Worm (Caenorhabditis elegans) whole organism, L4 larva: ENCODE results near the gene F10D2.8.

Experiments used
- D1046.2 ChIP-seq: fragments of 200-800 bp; sonication (Bioruptor generic); IDR thresholded peaks from 2 replicates; pipeline ENCODE4 v1.3.6; 2022; ENCODE audit warnings: missing genetic modification characterization, missing compliant biosample characterization
- F37D6.2 ChIP-seq: sonication (generic microtip); optimal IDR thresholded peaks from 2 replicates; lab custom pipeline; 2016; ENCODE audit warnings: mild to moderate bottlenecking, missing genetic modification characterization, missing compliant biosample characterization
- T20F7.1 ChIP-seq: fragments of 200-800 bp; sonication (Bioruptor generic); optimal IDR thresholded peaks from 2 replicates; lab custom pipeline; 2018; ENCODE audit warnings: mild to moderate bottlenecking, missing genetic modification characterization, missing compliant biosample characterization
- Y48G9A.11 ChIP-seq: fragments of 200-800 bp; sonication (Bioruptor generic); IDR thresholded peaks from 2 replicates; pipeline ENCODE4 v1.3.6; 2022; ENCODE audit warnings: missing genetic modification reagents, missing genetic modification characterization, missing compliant biosample characterization
- ZK337.2 ChIP-seq: fragments of 200-800 bp; sonication (Bioruptor generic); IDR thresholded peaks from 2 replicates; pipeline ENCODE4 v1.3.6; 2022; ENCODE audit warnings: missing genetic modification reagents, missing genetic modification characterization, missing compliant biosample characterization
- ZK546.5 ChIP-seq, 2 experiments: sonication (generic microtip); optimal IDR thresholded peaks; 2 replicates each; lab custom pipeline; 2017; ENCODE audit warnings: missing biosample characterization in 2 of 2, missing genetic modification characterization in 2 of 2
- aha-1 ChIP-seq: fragments of 150-350 bp; peaks from one replicate; lab custom pipeline; 2014; ENCODE audit warnings: missing biosample characterization, missing genetic modification characterization
- ceh-20 ChIP-seq: fragments of 200-800 bp; sonication (Bioruptor generic); IDR thresholded peaks from 2 replicates; pipeline ENCODE4 v1.3.6; 2022; ENCODE audit warnings: missing genetic modification reagents, missing genetic modification characterization, missing compliant biosample characterization
- ceh-32 ChIP-seq: sonication (generic microtip); optimal IDR thresholded peaks from 2 replicates; lab custom pipeline; 2016; ENCODE audit warnings: mild to moderate bottlenecking, missing genetic modification characterization, missing compliant biosample characterization; ENCODE audit not compliant: poor library complexity
- ceh-62 ChIP-seq: sonication (generic microtip); optimal IDR thresholded peaks from 2 replicates; lab custom pipeline; 2017; ENCODE audit warnings: missing biosample characterization, missing genetic modification characterization
- ctbp-1 ChIP-seq: fragments of 200-800 bp; sonication (Bioruptor generic); IDR thresholded peaks from 2 replicates; pipeline ENCODE4 v1.3.6; 2022; ENCODE audit warnings: missing genetic modification reagents, missing genetic modification characterization, missing compliant biosample characterization
- daf-12 ChIP-seq: fragments of 150-350 bp; optimal IDR thresholded peaks from 2 replicates; lab custom pipeline; 2014; ENCODE audit warnings: missing biosample characterization, missing genetic modification reagents, missing genetic modification characterization
- dmd-6 ChIP-seq: fragments of 200-800 bp; sonication (Bioruptor generic); IDR thresholded peaks from 2 replicates; pipeline ENCODE4 v1.3.6; 2022; ENCODE audit warnings: missing genetic modification reagents, missing genetic modification characterization, missing compliant biosample characterization
- dmd-8 ChIP-seq: fragments of 200-800 bp; sonication (Bioruptor generic); IDR thresholded peaks from 2 replicates; pipeline ENCODE4 v1.3.6; 2022; ENCODE audit warnings: missing genetic modification characterization, missing compliant biosample characterization
- dmd-9 ChIP-seq: fragments of 200-800 bp; sonication (Bioruptor generic); IDR thresholded peaks from 2 replicates; pipeline ENCODE4 v1.3.6; 2022; ENCODE audit warnings: missing genetic modification reagents, missing genetic modification characterization, missing compliant biosample characterization
- dve-1 ChIP-seq: sonication (generic microtip); optimal IDR thresholded peaks from 2 replicates; lab custom pipeline; 2017; ENCODE audit warnings: antibody characterized with exemption, mild to moderate bottlenecking, missing genetic modification characterization, missing compliant biosample characterization; ENCODE audit not compliant: insufficient read depth
- hlh-30 ChIP-seq: sonication (generic microtip); optimal IDR thresholded peaks from 2 replicates; lab custom pipeline; 2017; ENCODE audit warnings: antibody characterized with exemption, mild to moderate bottlenecking, missing genetic modification characterization, missing compliant biosample characterization; ENCODE audit not compliant: insufficient read depth
- lim-7 ChIP-seq: fragments of 200-800 bp; sonication (Bioruptor generic); IDR thresholded peaks from 2 replicates; pipeline ENCODE4 v1.3.6; 2022; ENCODE audit warnings: missing genetic modification characterization, missing compliant biosample characterization
- lin-1 ChIP-seq: fragments of 200-800 bp; sonication (Bioruptor generic); IDR thresholded peaks from 2 replicates; pipeline ENCODE4 v1.3.6; 2022; ENCODE audit warnings: missing genetic modification reagents, missing genetic modification characterization, missing compliant biosample characterization
- mdt-29 ChIP-seq: fragments of 200-800 bp; sonication (Bioruptor generic); IDR thresholded peaks from 2 replicates; pipeline ENCODE4 v1.3.6; 2022; ENCODE audit warnings: missing genetic modification reagents, missing genetic modification characterization, missing compliant biosample characterization
- mep-1 ChIP-seq: fragments of 150-350 bp; sonication (generic microtip); optimal IDR thresholded peaks from 3 replicates; lab custom pipeline; 2014; ENCODE audit warnings: missing biosample characterization, missing genetic modification characterization
- mxl-2 ChIP-seq: fragments of 200-800 bp; sonication (Bioruptor generic); conservative IDR thresholded peaks from 2 replicates; pipeline ENCODE4 v1.3.6; 2022; ENCODE audit warnings: missing genetic modification reagents, missing genetic modification characterization, missing compliant biosample characterization
- mxl-3 ChIP-seq: fragments of 200-800 bp; sonication (Bioruptor generic); optimal IDR thresholded peaks from 2 replicates; lab custom pipeline; 2018; ENCODE audit warnings: mild to moderate bottlenecking, missing genetic modification characterization, missing compliant biosample characterization
- nhr-111 ChIP-seq: fragments of 200-800 bp; sonication (Bioruptor generic); optimal IDR thresholded peaks from 2 replicates; lab custom pipeline; 2018; ENCODE audit warnings: mild to moderate bottlenecking, missing genetic modification characterization, missing compliant biosample characterization
- nhr-237 ChIP-seq: sonication (generic microtip); optimal IDR thresholded peaks from 2 replicates; lab custom pipeline; 2017; ENCODE audit warnings: missing biosample characterization, missing genetic modification characterization
- nhr-28 ChIP-seq: fragments of 150-350 bp; optimal IDR thresholded peaks from 2 replicates; lab custom pipeline; 2014; ENCODE audit warnings: missing biosample characterization, missing genetic modification characterization
- nhr-42 ChIP-seq: fragments of 200-800 bp; sonication (Bioruptor generic); IDR thresholded peaks from 2 replicates; pipeline ENCODE4 v1.3.6; 2022; ENCODE audit warnings: missing genetic modification characterization, missing compliant biosample characterization
- nhr-6 ChIP-seq: fragments of 150-350 bp; optimal IDR thresholded peaks from 2 replicates; lab custom pipeline; 2014; ENCODE audit warnings: missing biosample characterization, missing genetic modification characterization
- pha-4 ChIP-seq, 2 experiments: fragments of 150-350 bp in 1 of 2; fragments of 200-800 bp in 1 of 2; sonication (Bioruptor generic) in 1 of 2; IDR thresholded peaks in 1 of 2; optimal IDR thresholded peaks in 1 of 2; 2 replicates each; pipeline versions ENCODE4 v1.3.6 to Lab custom; 2014 to 2022; ENCODE audit warnings: missing genetic modification characterization in 2 of 2, missing genetic modification reagents in 2 of 2, missing biosample characterization in 1 of 2, missing compliant biosample characterization in 1 of 2
- saeg-2 ChIP-seq: fragments of 200-800 bp; sonication (Bioruptor generic); IDR thresholded peaks from 2 replicates; pipeline ENCODE4 v1.3.6; 2022; ENCODE audit warnings: missing genetic modification reagents, missing genetic modification characterization, missing compliant biosample characterization
- set-16 ChIP-seq: fragments of 200-800 bp; sonication (Bioruptor generic); IDR thresholded peaks from 2 replicates; pipeline ENCODE4 v1.3.6; 2022; ENCODE audit warnings: missing genetic modification reagents, missing genetic modification characterization, missing compliant biosample characterization
- spr-1 ChIP-seq: sonication (generic microtip); optimal IDR thresholded peaks from 2 replicates; lab custom pipeline; 2016; ENCODE audit warnings: mild to moderate bottlenecking, missing genetic modification characterization, missing compliant biosample characterization
- spr-3 ChIP-seq: fragments of 200-800 bp; sonication (Bioruptor generic); optimal IDR thresholded peaks from 2 replicates; lab custom pipeline; 2018; ENCODE audit warnings: mild to moderate bottlenecking, missing genetic modification characterization, missing compliant biosample characterization
- unc-130 ChIP-seq: sonication (generic microtip); optimal IDR thresholded peaks from 2 replicates; lab custom pipeline; 2016; ENCODE audit warnings: missing genetic modification reagents, missing genetic modification characterization, missing compliant biosample characterization
- unc-39 ChIP-seq: sonication (generic microtip); optimal IDR thresholded peaks from 2 replicates; lab custom pipeline; 2017; ENCODE audit warnings: missing biosample characterization, missing genetic modification characterization
- ztf-11 ChIP-seq: fragments of 150-350 bp; optimal IDR thresholded peaks from 2 replicates; lab custom pipeline; 2014; ENCODE audit warnings: missing biosample characterization, missing genetic modification characterization
- ztf-7 ChIP-seq: fragments of 150-350 bp; optimal IDR thresholded peaks from 2 replicates; lab custom pipeline; 2014; ENCODE audit warnings: missing biosample characterization, missing genetic modification characterization

F10D2.8 gene

ce11 chrV:7157089-7157488, 6.6 kb upstream of the F10D2.8 start, which contains the start of gene ugt-39 (continued):
- TF ChIP-seq F37D6.2 (tag; lab: Kevin White, UChicago) (no peak), lin-1 (GFP tag; lab: Robert Waterston, UW) (no peak), saeg-2 (GFP tag; lab: Robert Waterston, UW) (no peak), nhr-28 (tag; lab: Kevin White, UChicago) (peak; percentile 87), ceh-20 (no peak), spr-1 (tag; lab: Kevin White, UChicago) (no peak), pha-4 (GFP tag; IDR thresholded peaks at IDR 0.05; lab: Robert Waterston, UW) (no peak), pha-4 (tag; optimal IDR thresholded peaks at IDR 0.05; lab: Kevin White, UChicago) (no peak), mxl-3 (GFP tag; lab: Kevin White, UChicago) (no peak), daf-12 (tag; lab: Kevin White, UChicago) (no peak), ztf-11 (no peak), dmd-6 (GFP tag; lab: Robert Waterston, UW) (peak; percentile 70), ctbp-1 (no peak), aha-1 (tag; lab: Kevin White, UChicago) (no peak), nhr-237 (tag; lab: Kevin White, UChicago) (no peak), T20F7.1 (GFP tag; lab: Kevin White, UChicago) (no peak)

- no peak for TF ChIP-seq nhr-6 (tag; lab: Kevin White, UChicago)
- TF ChIP-seq aha-1 (tag; lab: Kevin White, UChicago): peak; percentile 68
- TF ChIP-seq, all 104 proteins: peak for 1
These were observed 5.6 kb upstream of the F10D2.8 start, which contains the start of gene F10D2.10 for ce11 chrV:7156079-7156478. Gene F10D2.10, minus strand, starts transcription at chrV:7156179.

ce11 chrV:7153046-7153445, 2.5 kb upstream of the F10D2.8 start, which contains the start of gene fat-7:
Gene fat-7, minus strand, starts transcription at chrV:7153146.
- no peak for TF ChIP-seq nhr-42
- TF ChIP-seq lin-1 (GFP tag; lab: Robert Waterston, UW): no peak
- TF ChIP-seq Y48G9A.11 (GFP tag; lab: Robert Waterston, UW): no peak
- TF ChIP-seq ZK546.5 (tag; optimal IDR thresholded peaks at IDR 0.05; lab: Kevin White, UChicago): no peak
- no peak for TF ChIP-seq dmd-6 (GFP tag; lab: Robert Waterston, UW)
- TF ChIP-seq nhr-111: no peak
- TF ChIP-seq dmd-9: no peak
- no peak for TF ChIP-seq unc-39 (tag; lab: Kevin White, UChicago)
- TF ChIP-seq hlh-30 (tag; lab: Kevin White, UChicago): no peak
- TF ChIP-seq dve-1 (tag; lab: Kevin White, UChicago): no peak
- no peak for TF ChIP-seq set-16 (GFP tag; lab: Robert Waterston, UW)
- no peak for TF ChIP-seq D1046.2
- no peak for TF ChIP-seq ceh-62
- TF ChIP-seq ZK337.2 (GFP tag; lab: Robert Waterston, UW): no peak
- no peak for TF ChIP-seq ceh-32
- TF ChIP-seq nhr-237 (tag; lab: Kevin White, UChicago): no peak
- no peak for TF ChIP-seq mdt-29
- TF ChIP-seq dmd-8 (GFP tag; lab: Robert Waterston, UW): no peak
- TF ChIP-seq unc-130 (GFP tag; lab: Kevin White, UChicago): no peak

DNA sequence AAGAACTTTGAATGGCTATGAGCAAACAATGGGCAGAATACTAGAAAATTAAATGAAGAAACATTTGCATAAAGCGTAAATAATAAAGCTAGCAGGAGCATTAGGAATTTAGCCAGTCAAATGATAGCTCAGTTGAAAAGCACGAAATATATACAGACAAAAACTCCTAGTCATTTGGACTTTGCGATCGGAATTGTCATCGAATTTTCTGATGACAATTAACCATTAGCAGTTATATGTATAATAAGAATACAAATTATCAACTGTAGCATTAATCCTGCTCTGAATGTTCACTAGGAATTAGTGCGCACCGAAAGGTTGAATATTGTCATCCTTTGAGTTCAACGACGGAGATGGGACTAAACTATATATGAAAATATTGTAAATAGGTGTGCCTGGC, 3.1 kb downstream of the F10D2.8 start, which contains the start of gene ugt-38:
Gene ugt-38, minus strand, starts transcription at position 101 of the 400 bp plus-strand sequence.
- no peak for TF ChIP-seq spr-3 (GFP tag; lab: Kevin White, UChicago)
- TF ChIP-seq mep-1 (tag; lab: Kevin White, UChicago): no peak
- TF ChIP-seq aha-1 (tag; lab: Kevin White, UChicago): peak; percentile 62
- TF ChIP-seq ztf-7 (tag; lab: Kevin White, UChicago): no peak
- TF ChIP-seq lim-7 (GFP tag; lab: Robert Waterston, UW): no peak
- TF ChIP-seq nhr-237 (tag; lab: Kevin White, UChicago): no peak
- TF ChIP-seq daf-12 (tag; lab: Kevin White, UChicago): no peak
- TF ChIP-seq mxl-2 (GFP tag; lab: Robert Waterston, UW): no peak
- TF ChIP-seq saeg-2 (GFP tag; lab: Robert Waterston, UW): no peak
